Worm (Caenorhabditis elegans) whole organism, mixed stage, embryonic: Measurements from ENCODE around the gene ubc-7.

Experiments used
- M03D4.4 ChIP-seq: sonication (generic microtip); optimal IDR thresholded peaks from 2 replicates; lab custom pipeline; 2017; ENCODE audit warnings: mild to moderate bottlenecking, missing genetic modification characterization, missing compliant biosample characterization
- bed-3 ChIP-seq: fragments of 200-800 bp; sonication (Bioruptor generic); optimal IDR thresholded peaks from 3 replicates; lab custom pipeline; 2018; ENCODE audit warnings: mild to moderate bottlenecking, missing genetic modification characterization, moderate library complexity, missing compliant biosample characterization
- blmp-1 ChIP-seq: fragments of 150-350 bp; optimal IDR thresholded peaks from 2 replicates; lab custom pipeline; 2014; ENCODE audit warnings: missing biosample characterization, missing genetic modification characterization
- ceh-39 ChIP-seq: fragments of 150-350 bp; optimal IDR thresholded peaks from 2 replicates; lab custom pipeline; 2014; ENCODE audit warnings: missing biosample characterization, missing genetic modification characterization
- ceh-43 ChIP-seq: fragments of 200-800 bp; sonication (Bioruptor generic); optimal IDR thresholded peaks from 2 replicates; lab custom pipeline; 2018; ENCODE audit warnings: mild to moderate bottlenecking, missing genetic modification characterization, moderate library complexity, missing compliant biosample characterization
- ceh-83 ChIP-seq: fragments of 200-800 bp; sonication (Bioruptor generic); optimal IDR thresholded peaks from 2 replicates; lab custom pipeline; 2018; ENCODE audit warnings: mild to moderate bottlenecking, missing genetic modification characterization, missing compliant biosample characterization
- ces-1 ChIP-seq: fragments of 150-350 bp; optimal IDR thresholded peaks from 2 replicates; lab custom pipeline; 2014; ENCODE audit warnings: missing biosample characterization, missing genetic modification reagents, missing genetic modification characterization
- cnd-1 ChIP-seq: fragments of 200-800 bp; sonication (Bioruptor generic); optimal IDR thresholded peaks from 2 replicates; lab custom pipeline; 2018; ENCODE audit warnings: mild to moderate bottlenecking, missing genetic modification characterization, missing compliant biosample characterization
- drap-1 ChIP-seq: fragments of 200-800 bp; sonication (Bioruptor generic); optimal IDR thresholded peaks from 3 replicates; lab custom pipeline; 2018; ENCODE audit warnings: mild to moderate bottlenecking, missing genetic modification characterization, missing compliant biosample characterization
- elt-1 ChIP-seq: sonication (generic microtip); optimal IDR thresholded peaks from 2 replicates; lab custom pipeline; 2017; ENCODE audit warnings: missing genetic modification characterization, mild to moderate bottlenecking, missing compliant biosample characterization, antibody characterized with exemption, moderate library complexity, borderline replicate concordance; ENCODE audit not compliant: insufficient read depth
- elt-3 ChIP-seq: fragments of 150-350 bp; optimal IDR thresholded peaks from 2 replicates; lab custom pipeline; 2014; ENCODE audit warnings: missing biosample characterization, missing genetic modification characterization
- flh-1 ChIP-seq: fragments of 200-800 bp; sonication (Bioruptor generic); optimal IDR thresholded peaks from 2 replicates; lab custom pipeline; 2018; ENCODE audit warnings: mild to moderate bottlenecking, missing genetic modification characterization, moderate library complexity, missing compliant biosample characterization
- ham-2 ChIP-seq: fragments of 200-800 bp; sonication (Bioruptor generic); optimal IDR thresholded peaks from 2 replicates; lab custom pipeline; 2018; ENCODE audit warnings: mild to moderate bottlenecking, missing genetic modification characterization, missing compliant biosample characterization
- hlh-1 ChIP-seq: fragments of 150-350 bp; optimal IDR thresholded peaks from 2 replicates; lab custom pipeline; 2014; ENCODE audit warnings: missing biosample characterization, missing genetic modification reagents, missing genetic modification characterization
- lin-13 ChIP-seq: fragments of 150-350 bp; optimal IDR thresholded peaks from 2 replicates; lab custom pipeline; 2014; ENCODE audit warnings: missing biosample characterization, missing genetic modification characterization
- lsy-2 ChIP-seq: fragments of 150-350 bp; optimal IDR thresholded peaks from 2 replicates; lab custom pipeline; 2014; ENCODE audit warnings: missing biosample characterization, missing genetic modification characterization
- mep-1 ChIP-seq: fragments of 150-350 bp; optimal IDR thresholded peaks from 2 replicates; lab custom pipeline; 2017; ENCODE audit warnings: missing biosample characterization, missing genetic modification reagents, missing genetic modification characterization, inconsistent platforms
- mls-2 ChIP-seq: sonication (generic microtip); optimal IDR thresholded peaks from 2 replicates; lab custom pipeline; 2016; ENCODE audit warnings: mild to moderate bottlenecking, missing genetic modification characterization, moderate library complexity, missing compliant biosample characterization
- nhr-12 ChIP-seq: fragments of 150-350 bp; optimal IDR thresholded peaks from 2 replicates; lab custom pipeline; 2014; ENCODE audit warnings: missing biosample characterization, missing genetic modification characterization
- nhr-2 ChIP-seq: fragments of 150-350 bp; optimal IDR thresholded peaks from 2 replicates; lab custom pipeline; 2014; ENCODE audit warnings: missing biosample characterization, missing genetic modification characterization
- nhr-237 ChIP-seq: fragments of 150-350 bp; optimal IDR thresholded peaks from 2 replicates; lab custom pipeline; 2014; ENCODE audit warnings: missing biosample characterization, missing genetic modification characterization
- nhr-28 ChIP-seq: fragments of 150-350 bp; optimal IDR thresholded peaks from 2 replicates; lab custom pipeline; 2014; ENCODE audit warnings: missing biosample characterization, missing genetic modification characterization
- nhr-76 ChIP-seq: sonication (generic microtip); optimal IDR thresholded peaks from 2 replicates; lab custom pipeline; 2017; ENCODE audit warnings: missing biosample characterization, missing genetic modification characterization
- pha-4 ChIP-seq: fragments of 150-350 bp; optimal IDR thresholded peaks from 2 replicates; lab custom pipeline; 2018; ENCODE audit warnings: missing biosample characterization, missing genetic modification reagents, missing genetic modification characterization
- sem-2 ChIP-seq: fragments of 200-800 bp; sonication (Bioruptor generic); optimal IDR thresholded peaks from 2 replicates; lab custom pipeline; 2018; ENCODE audit warnings: mild to moderate bottlenecking, missing genetic modification characterization, missing compliant biosample characterization
- snpc-4 ChIP-seq: fragments of 150-350 bp; optimal IDR thresholded peaks from 2 replicates; lab custom pipeline; 2014; ENCODE audit warnings: missing biosample characterization, missing genetic modification characterization
- sptf-1 ChIP-seq: sonication (generic microtip); optimal IDR thresholded peaks from 2 replicates; lab custom pipeline; 2017; ENCODE audit warnings: mild to moderate bottlenecking, missing genetic modification characterization, moderate library complexity, missing compliant biosample characterization
- tbx-8 ChIP-seq: fragments of 200-800 bp; sonication (Bioruptor generic); optimal IDR thresholded peaks from 2 replicates; lab custom pipeline; 2018; ENCODE audit warnings: mild to moderate bottlenecking, missing genetic modification characterization, moderate library complexity, missing compliant biosample characterization
- unc-120 ChIP-seq: sonication (generic microtip); optimal IDR thresholded peaks from 2 replicates; lab custom pipeline; 2017; ENCODE audit warnings: missing genetic modification characterization, missing compliant biosample characterization; ENCODE audit not compliant: poor library complexity, severe bottlenecking
- unc-39 ChIP-seq: fragments of 150-350 bp; optimal IDR thresholded peaks from 2 replicates; lab custom pipeline; 2014; ENCODE audit warnings: missing biosample characterization, missing genetic modification characterization
- zip-8 ChIP-seq: fragments of 150-350 bp; optimal IDR thresholded peaks from 2 replicates; lab custom pipeline; 2014; ENCODE audit warnings: missing biosample characterization, missing genetic modification characterization

Gene ubc-7

ce11 chrIII:9616426-9616825 lies 14.5 kb downstream of the ubc-7 start, which contains the start of gene hcp-3:
TSS of gene hcp-3 (minus strand) at chrIII:9616470.
- TF ChIP-seq lin-13 (tag; lab: Kevin White, UChicago) (peak; percentile 44), M03D4.4 (tag; lab: Kevin White, UChicago) (peak; percentile 7), ces-1 (GFP tag; lab: Kevin White, UChicago) (peak; percentile 68), nhr-76 (tag; lab: Kevin White, UChicago) (no peak), mep-1 (tag; lab: Kevin White, UChicago) (peak; percentile 49), lsy-2 (tag; lab: Kevin White, UChicago) (peak; percentile 45), ceh-43 (no peak), snpc-4 (no peak), mls-2 (tag; lab: Kevin White, UChicago) (peak; percentile 44)

ce11 chrIII:9615114-9615513 lies 15.9 kb downstream of the ubc-7 start:
- TF ChIP-seq blmp-1 (tag; lab: Kevin White, UChicago) (no peak), nhr-237 (tag; lab: Kevin White, UChicago) (no peak), lin-13 (tag; lab: Kevin White, UChicago) (no peak), lsy-2 (tag; lab: Kevin White, UChicago) (no peak), nhr-28 (no peak), nhr-12 (tag; lab: Kevin White, UChicago) (no peak), sem-2 (no peak), ceh-39 (no peak)

- TF ChIP-seq mls-2 (tag; lab: Kevin White, UChicago) (no peak), nhr-237 (tag; lab: Kevin White, UChicago) (peak; percentile 11), lsy-2 (tag; lab: Kevin White, UChicago) (peak; percentile 38)
Observed at ce11 chrIII:9614211-9614610, 16.8 kb downstream of the ubc-7 start, which contains the start of the genes pri-1 and F58A4.6. TSS of gene pri-1 (minus strand) at chrIII:9614281. TSS of gene F58A4.6 (plus strand) at chrIII:9614482.

ce11 chrIII:9612097-9612496 lies 18.9 kb downstream of the ubc-7 start, which contains the start of gene bbs-4:
TSS of gene bbs-4 (minus strand) at chrIII:9612197.
- TF ChIP-seq M03D4.4 (tag; lab: Kevin White, UChicago) (no peak), nhr-28 (no peak), ceh-43 (no peak)

- no peak for TF ChIP-seq blmp-1 (tag; lab: Kevin White, UChicago)
- no peak for TF ChIP-seq ham-2
- TF ChIP-seq mep-1 (tag; lab: Kevin White, UChicago) = no peak
- TF ChIP-seq nhr-76 (tag; lab: Kevin White, UChicago) = no peak
- TF ChIP-seq snpc-4 = no peak
- no peak for TF ChIP-seq drap-1 (GFP tag; lab: Kevin White, UChicago)
- TF ChIP-seq unc-120 (tag; lab: Kevin White, UChicago) = no peak
- TF ChIP-seq ceh-83 (GFP tag; lab: Kevin White, UChicago) = no peak
- TF ChIP-seq bed-3 (GFP tag; lab: Kevin White, UChicago) = no peak
- no peak for TF ChIP-seq sem-2
- no peak for TF ChIP-seq lin-13 (tag; lab: Kevin White, UChicago)
- TF ChIP-seq mls-2 (tag; lab: Kevin White, UChicago) = no peak
- TF ChIP-seq, all 35 proteins: peak for 0
Observed at ce11 chrIII:9608650-9609049, 22.3 kb downstream of the ubc-7 start, which contains the start of gene clec-161. TSS of gene clec-161 (minus strand) at chrIII:9608750.

- TF ChIP-seq mls-2 (tag; lab: Kevin White, UChicago) (no peak), hlh-1 (tag; lab: Kevin White, UChicago) (no peak), cnd-1 (tag; lab: Kevin White, UChicago) (no peak), mep-1 (tag; lab: Kevin White, UChicago) (no peak), bed-3 (GFP tag; lab: Kevin White, UChicago) (no peak), ceh-39 (no peak), ham-2 (no peak), nhr-237 (tag; lab: Kevin White, UChicago) (no peak), unc-120 (tag; lab: Kevin White, UChicago) (no peak), sem-2 (no peak), snpc-4 (no peak), pha-4 (tag; lab: Kevin White, UChicago) (no peak), nhr-76 (tag; lab: Kevin White, UChicago) (no peak), drap-1 (GFP tag; lab: Kevin White, UChicago) (no peak), nhr-28 (no peak), unc-39 (tag; lab: Kevin White, UChicago) (no peak)
Observed at ce11 chrIII:9600645-9601044, 30.3 kb downstream of the ubc-7 start, which contains the start of gene F58A4.2. TSS of gene F58A4.2 (minus strand) at chrIII:9600745.

ce11 chrIII:9598168-9598567 lies 32.8 kb downstream of the ubc-7 start, which contains the start of gene F58A4.1:
TSS of gene F58A4.1 (plus strand) at chrIII:9598468.
- TF ChIP-seq sptf-1 (tag; lab: Kevin White, UChicago) (no peak), zip-8 (tag; lab: Kevin White, UChicago) (no peak), elt-3 (tag; lab: Kevin White, UChicago) (no peak), lin-13 (tag; lab: Kevin White, UChicago) (no peak), drap-1 (GFP tag; lab: Kevin White, UChicago) (no peak), flh-1 (no peak), mep-1 (tag; lab: Kevin White, UChicago) (no peak), unc-39 (tag; lab: Kevin White, UChicago) (no peak), ces-1 (GFP tag; lab: Kevin White, UChicago) (no peak), elt-1 (no peak), cnd-1 (tag; lab: Kevin White, UChicago) (no peak), ceh-43 (no peak), M03D4.4 (tag; lab: Kevin White, UChicago) (no peak), bed-3 (GFP tag; lab: Kevin White, UChicago) (no peak), tbx-8 (GFP tag; lab: Kevin White, UChicago) (no peak), nhr-76 (tag; lab: Kevin White, UChicago) (no peak), mls-2 (tag; lab: Kevin White, UChicago) (no peak), nhr-2 (tag; lab: Kevin White, UChicago) (no peak), sem-2 (no peak), pha-4 (tag; lab: Kevin White, UChicago) (no peak)
